Fruit fly (Drosophila melanogaster): ENCODE results near the gene epsilonCOP.
A peak's percentile ranks its signal among the peaks of the same experiment; 100 is the strongest.

The epsilonCOP gene

dm6 chr2L:6488676-6489140, at the start of gene epsilonCOP, which contains the start of gene KFase (continued):
- TF ChIP-seq CG9876 (GFP tag; optimal IDR thresholded peaks at IDR 0.05) (peak; percentile 40), CG4730 (GFP tag; IDR thresholded peaks at IDR 0.05) (0 out of 2 replicates have a peak, but pooled peaks have one; percentile 28), cad (GFP tag; optimal IDR thresholded peaks at IDR 0.05) (no peak), CG8765 (GFP tag; IDR thresholded peaks at IDR 0.05) (no peak), fd64A (GFP tag; optimal IDR thresholded peaks at IDR 0.05) (no peak), maf-S (GFP tag; optimal IDR thresholded peaks at IDR 0.05) (peak; percentile 52), Hsf (GFP tag; optimal IDR thresholded peaks at IDR 0.05) (peak; percentile 71), CG43689 (GFP tag; IDR thresholded peaks at IDR 0.05) (no peak), HLH54F (GFP tag; optimal IDR thresholded peaks at IDR 0.05) (peak; percentile 31), CG14860 (GFP tag; IDR thresholded peaks at IDR 0.05; ENCODE audit: partially characterized antibody) (no peak; the same call in 1 of the 3 replicates), CG7786 (GFP tag; optimal IDR thresholded peaks at IDR 0.05) (peak; percentile 47), CG12769 (tag; optimal IDR thresholded peaks at IDR 0.05) (no peak), pho (GFP tag; optimal IDR thresholded peaks at IDR 0.05) (peak; percentile 54), PHDP (tag; optimal IDR thresholded peaks at IDR 0.05) (peak; percentile 60), jing (GFP tag; optimal IDR thresholded peaks at IDR 0.05) (no peak), ci (GFP tag; IDR thresholded peaks at IDR 0.05) (peak; percentile 56; the same call in 2 of the 3 replicates), salm (tag; optimal IDR thresholded peaks at IDR 0.05) (no peak), ranshi (GFP tag; IDR thresholded peaks at IDR 0.05) (peak; percentile 43; the same call in 1 of the 2 replicates), Sox100B (GFP tag; optimal IDR thresholded peaks at IDR 0.05) (no peak), croc (GFP tag; conservative IDR thresholded peaks at IDR 0.05) (no peak), CG3726 (GFP tag; IDR thresholded peaks at IDR 0.05) (no peak), vvl (GFP tag; IDR thresholded peaks at IDR 0.05) (peak; percentile 67), chif (GFP tag; optimal IDR thresholded peaks at IDR 0.05) (peak; percentile 34 to 36), ind (GFP tag; optimal IDR thresholded peaks at IDR 0.05) (peak; percentile 65), sob (GFP tag; IDR thresholded peaks at IDR 0.05) (peak; percentile 74), bcd (GFP tag; optimal IDR thresholded peaks at IDR 0.05) (peak; percentile 59), Dp (GFP tag; optimal IDR thresholded peaks at IDR 0.05) (peak; percentile 55), CG5953 (GFP tag; IDR thresholded peaks at IDR 0.05) (peak; percentile 55; the same call in 1 of the 2 replicates), lilli (GFP tag; optimal IDR thresholded peaks at IDR 0.05) (peak; percentile 79), CG30431 (GFP tag; optimal IDR thresholded peaks at IDR 0.05) (no peak), tup (GFP tag; optimal IDR thresholded peaks at IDR 0.05) (no peak), CG3995 (GFP tag; optimal IDR thresholded peaks at IDR 0.05) (peak; percentile 53), CG15011 (GFP tag; optimal IDR thresholded peaks at IDR 0.05) (peak; percentile 45), jumu (GFP tag; optimal IDR thresholded peaks at IDR 0.05) (no peak), rib (GFP tag; IDR thresholded peaks at IDR 0.05) (0 out of 2 replicates have a peak, but pooled peaks have one; percentile 30), Optix (GFP tag; IDR thresholded peaks at IDR 0.05) (no peak), CG4404 (GFP tag; IDR thresholded peaks at IDR 0.05) (peak; percentile 15; the same call in 1 of the 2 replicates), eve (GFP tag; optimal IDR thresholded peaks at IDR 0.05) (no peak), Dll (GFP tag; IDR thresholded peaks at IDR 0.05; ENCODE audit: partially characterized antibody) (peak; percentile 76; the same call in 3 of the 4 replicates), CG15073 (GFP tag; optimal IDR thresholded peaks at IDR 0.05) (no peak), CG18262 (tag; optimal IDR thresholded peaks at IDR 0.05) (peak; percentile 65), CG31388 (GFP tag; optimal IDR thresholded peaks at IDR 0.05) (no peak), dan (GFP tag; IDR thresholded peaks at IDR 0.05) (no peak), CG14441 (GFP tag; IDR thresholded peaks at IDR 0.05) (no peak), ash1 (GFP tag; optimal IDR thresholded peaks at IDR 0.05) (no peak), Xbp1 (GFP tag; optimal IDR thresholded peaks at IDR 0.05) (peak; percentile 74), CG8089 (GFP tag; optimal IDR thresholded peaks at IDR 0.05) (no peak), H2.0 (GFP tag; IDR thresholded peaks at IDR 0.05) (peak; percentile 26; the same call in 1 of the 2 replicates), CrebB (tag; optimal IDR thresholded peaks at IDR 0.05) (peak; percentile 6), ap (GFP tag; IDR thresholded peaks at IDR 0.05) (0 out of 2 replicates have a peak, but pooled peaks have one; percentile 21), zen2 (GFP tag; IDR thresholded peaks at IDR 0.05; ENCODE audit: partially characterized antibody) (peak; percentile 59; the same call in 2 of the 3 replicates), wor (GFP tag; IDR thresholded peaks at IDR 0.05) (no peak)

Measured in whole organism, embryonic.